Fruit fly (Drosophila melanogaster): ENCODE results near the gene CG15260.

The CG15260 gene

dm6 chr2L:15274292-15274691, 17.7 kb downstream of the CG15260 start (continued):
- no peak for TF ChIP-seq CG42726 (GFP tag; IDR thresholded peaks at IDR 0.05; ENCODE audit: partially characterized antibody)
- peak; percentile 2 for TF ChIP-seq Elba2 (GFP tag; optimal IDR thresholded peaks at IDR 0.05)
- peak; percentile 17 for TF ChIP-seq Hmr (GFP tag; optimal IDR thresholded peaks at IDR 0.05)
- 0 out of 2 replicates have a peak, but pooled peaks have one; percentile 35 for TF ChIP-seq Rfx (GFP tag; IDR thresholded peaks at IDR 0.05)
- TF ChIP-seq Usf (GFP tag; optimal IDR thresholded peaks at IDR 0.05), result no peak
- TF ChIP-seq E2f2 (GFP tag; IDR thresholded peaks at IDR 0.05), result no peak
- peak; percentile 14 for TF ChIP-seq CG15269 (tag; optimal IDR thresholded peaks at IDR 0.05)
- no peak for TF ChIP-seq CG34422 (GFP tag; IDR thresholded peaks at IDR 0.05)
- TF ChIP-seq CG7556 (GFP tag; optimal IDR thresholded peaks at IDR 0.05), result no peak
- TF ChIP-seq grau (tag; optimal IDR thresholded peaks at IDR 0.05), result peak; percentile 75
- peak; percentile 46 for TF ChIP-seq CG34376 (GFP tag; optimal IDR thresholded peaks at IDR 0.05)
- peak; percentile 70 for TF ChIP-seq grn (GFP tag; optimal IDR thresholded peaks at IDR 0.05)
- TF ChIP-seq PHDP (tag; optimal IDR thresholded peaks at IDR 0.05), result peak; percentile 11
- TF ChIP-seq CG14441 (GFP tag; IDR thresholded peaks at IDR 0.05), result 0 out of 2 replicates have a peak, but pooled peaks have one; percentile 8

dm6 chr2L:15273521-15274123, 18.4 kb downstream of the CG15260 start:
- 0 out of 2 replicates have a peak, but pooled peaks have one; percentile 19 for TF ChIP-seq CG4404 (GFP tag; IDR thresholded peaks at IDR 0.05)
- TF ChIP-seq tgo (GFP tag; IDR thresholded peaks at IDR 0.05), result no peak
- TF ChIP-seq nmo (GFP tag; optimal IDR thresholded peaks at IDR 0.05), result no peak
- TF ChIP-seq CG17385 (GFP tag; optimal IDR thresholded peaks at IDR 0.05), result no peak
- TF ChIP-seq gem (tag; optimal IDR thresholded peaks at IDR 0.05), result peak; percentile 25
- TF ChIP-seq Hey (tag; optimal IDR thresholded peaks at IDR 0.05), result no peak
- TF ChIP-seq Xrp1 (GFP tag; IDR thresholded peaks at IDR 0.05), result peak; percentile 42; the same call in 1 of the 2 replicates
- peak; percentile 18 for TF ChIP-seq mam (GFP tag; optimal IDR thresholded peaks at IDR 0.05)
- peak; percentile 29; the same call in 1 of the 3 replicates for TF ChIP-seq row (GFP tag; IDR thresholded peaks at IDR 0.05)
- no peak for TF ChIP-seq Taf1 (GFP tag; IDR thresholded peaks at IDR 0.05)
- no peak for TF ChIP-seq CG17912 (GFP tag; optimal IDR thresholded peaks at IDR 0.05)
- no peak for TF ChIP-seq repo (GFP tag; optimal IDR thresholded peaks at IDR 0.05)
- TF ChIP-seq CG42726 (GFP tag; IDR thresholded peaks at IDR 0.05; ENCODE audit: partially characterized antibody), result no peak
- no peak for TF ChIP-seq CG10366 (GFP tag; IDR thresholded peaks at IDR 0.05)
- TF ChIP-seq otp (GFP tag; IDR thresholded peaks at IDR 0.05), result no peak
- TF ChIP-seq CG18764 (GFP tag; optimal IDR thresholded peaks at IDR 0.05), result no peak
- no peak for TF ChIP-seq CG1024 (GFP tag; IDR thresholded peaks at IDR 0.05)
- no peak for TF ChIP-seq cato (GFP tag; optimal IDR thresholded peaks at IDR 0.05; ENCODE audit: borderline replicate concordance)
- no peak for TF ChIP-seq onecut (GFP tag; IDR thresholded peaks at IDR 0.05)
- TF ChIP-seq ci (GFP tag; IDR thresholded peaks at IDR 0.05), result no peak
- TF ChIP-seq CG8359 (GFP tag; optimal IDR thresholded peaks at IDR 0.05; ENCODE audit: borderline replicate concordance), result no peak
- TF ChIP-seq sisA (GFP tag; IDR thresholded peaks at IDR 0.05), result peak; percentile 14; the same call in 1 of the 2 replicates
- peak; percentile 39 for TF ChIP-seq CG1603 (tag; optimal IDR thresholded peaks at IDR 0.05)
- TF ChIP-seq pb (GFP tag; optimal IDR thresholded peaks at IDR 0.05), result no peak
- TF ChIP-seq CG6765 (GFP tag; optimal IDR thresholded peaks at IDR 0.05), result no peak
- no peak for TF ChIP-seq Sry-δ (GFP tag; optimal IDR thresholded peaks at IDR 0.05)
- peak; percentile 77 for TF ChIP-seq sens (GFP tag)
- 0 out of 2 replicates have a peak, but pooled peaks have one; percentile 16 for TF ChIP-seq CG9932 (GFP tag; IDR thresholded peaks at IDR 0.05)
- peak; percentile 22 for TF ChIP-seq phol (tag; optimal IDR thresholded peaks at IDR 0.05)
- TF ChIP-seq prd (optimal IDR thresholded peaks at IDR 0.05), result no peak
- peak; percentile 11; the same call in 1 of the 3 replicates for TF ChIP-seq prd (GFP tag; IDR thresholded peaks at IDR 0.05)
- no peak for TF ChIP-seq vvl (GFP tag; IDR thresholded peaks at IDR 0.05)
- TF ChIP-seq CG11504 (tag; optimal IDR thresholded peaks at IDR 0.05), result peak; percentile 95
- TF ChIP-seq Bteb2 (GFP tag; optimal IDR thresholded peaks at IDR 0.05), result no peak
- TF ChIP-seq yki (optimal IDR thresholded peaks at IDR 0.05), result no peak
- no peak for TF ChIP-seq CG2129 (GFP tag; IDR thresholded peaks at IDR 0.05; ENCODE audit: partially characterized antibody)
- no peak for TF ChIP-seq Aef1 (GFP tag; IDR thresholded peaks at IDR 0.05)
- no peak for TF ChIP-seq CG2678 (tag; optimal IDR thresholded peaks at IDR 0.05)

Measured in whole organism, embryonic.